Fruit fly (Drosophila melanogaster) whole organism, embryonic: Measurements from ENCODE around the gene thoc6.

ENCODE experiments used
- Ada2b ChIP-seq: fragments of 200-800 bp; sonication (Bioruptor generic); IDR thresholded peaks from 2 replicates; pipeline ENCODE4 v1.3.6; 2022; ENCODE audit warnings: missing biosample characterization, missing genetic modification characterization
- BtbVII ChIP-seq: fragments of 200-800 bp; sonication (Bioruptor generic); optimal IDR thresholded peaks from 3 replicates; lab custom pipeline; 2017; ENCODE audit warnings: missing biosample characterization, mild to moderate bottlenecking, missing genetic modification characterization
- CG10565 ChIP-seq: fragments of 200-800 bp; sonication (Bioruptor generic); optimal IDR thresholded peaks from 3 replicates; lab custom pipeline; 2016; ENCODE audit warnings: missing biosample characterization, mild to moderate bottlenecking, missing genetic modification characterization
- CG10654 ChIP-seq: fragments of 200-800 bp; sonication (Bioruptor generic); optimal IDR thresholded peaks from 2 replicates; lab custom pipeline; 2016; ENCODE audit warnings: missing biosample characterization, missing genetic modification characterization
- CG12659 ChIP-seq: fragments of 200-800 bp; sonication (Bioruptor generic); optimal IDR thresholded peaks from 3 replicates; lab custom pipeline; 2017; ENCODE audit warnings: mild to moderate bottlenecking, missing biosample characterization, missing genetic modification reagents, missing genetic modification characterization
- CG14441 ChIP-seq: fragments of 200-800 bp; sonication (Bioruptor generic); IDR thresholded peaks from 2 replicates; pipeline ENCODE4 v1.3.6; 2022; ENCODE audit warnings: missing biosample characterization, missing genetic modification characterization
- CG14860 ChIP-seq: fragments of 200-800 bp; sonication (Bioruptor generic); IDR thresholded peaks from 3 replicates; pipeline ENCODE4 v1.3.6; 2022; ENCODE audit warnings: missing biosample characterization, missing genetic modification characterization; ENCODE audit not compliant: partially characterized antibody
- CG17912 ChIP-seq: fragments of 200-800 bp; sonication (Bioruptor generic); optimal IDR thresholded peaks from 2 replicates; lab custom pipeline; 2018; ENCODE audit warnings: missing biosample characterization, mild to moderate bottlenecking, missing genetic modification characterization
- CG18599 ChIP-seq: fragments of 200-800 bp; sonication (Bioruptor generic); optimal IDR thresholded peaks from 3 replicates; lab custom pipeline; 2017; ENCODE audit warnings: missing biosample characterization, missing genetic modification characterization, mild to moderate bottlenecking, moderate library complexity, missing genetic modification reagents
- CG18619 ChIP-seq: fragments of 200-800 bp; sonication (Bioruptor generic); optimal IDR thresholded peaks from 3 replicates; lab custom pipeline; 2017; ENCODE audit warnings: missing biosample characterization, mild to moderate bottlenecking, missing genetic modification characterization
- CG3065 ChIP-seq: fragments of 200-800 bp; sonication (Bioruptor generic); optimal IDR thresholded peaks from 2 replicates; lab custom pipeline; 2016; ENCODE audit warnings: missing biosample characterization, missing genetic modification characterization
- CG33213 ChIP-seq: fragments of 200-800 bp; sonication (Bioruptor generic); optimal IDR thresholded peaks from 3 replicates; lab custom pipeline; 2016; ENCODE audit warnings: missing biosample characterization, missing genetic modification characterization
- CG6791 ChIP-seq: fragments of 200-800 bp; sonication (Bioruptor generic); IDR thresholded peaks from 3 replicates; pipeline ENCODE4 v1.3.6; 2022; ENCODE audit warnings: missing biosample characterization, missing genetic modification characterization; ENCODE audit not compliant: partially characterized antibody
- CG7745 ChIP-seq: fragments of 200-800 bp; sonication (Bioruptor generic); optimal IDR thresholded peaks from 2 replicates; lab custom pipeline; 2018; ENCODE audit warnings: missing biosample characterization, mild to moderate bottlenecking, missing genetic modification characterization, moderate library complexity
- CG7928 ChIP-seq: fragments of 200-800 bp; sonication (Bioruptor generic); optimal IDR thresholded peaks from 2 replicates; lab custom pipeline; 2017; ENCODE audit warnings: missing biosample characterization, mild to moderate bottlenecking, missing genetic modification characterization
- CG8281 ChIP-seq: fragments of 200-800 bp; sonication (Bioruptor generic); optimal IDR thresholded peaks from 2 replicates; lab custom pipeline; 2018; ENCODE audit warnings: missing biosample characterization, mild to moderate bottlenecking, missing genetic modification characterization, moderate library complexity
- CG9727 ChIP-seq: fragments of 200-800 bp; sonication (Bioruptor generic); optimal IDR thresholded peaks from 3 replicates; lab custom pipeline; 2017; ENCODE audit warnings: missing biosample characterization, mild to moderate bottlenecking, missing genetic modification characterization
- CG9876 ChIP-seq: fragments of 200-800 bp; sonication (Bioruptor generic); optimal IDR thresholded peaks from 2 replicates; lab custom pipeline; 2016; ENCODE audit warnings: missing biosample characterization, missing genetic modification characterization
- D19A ChIP-seq: fragments of 200-800 bp; optimal IDR thresholded peaks from 3 replicates; lab custom pipeline; 2019; ENCODE audit warnings: missing biosample characterization, mild to moderate bottlenecking, missing genetic modification characterization, moderate library complexity
- D19B ChIP-seq: fragments of 200-800 bp; sonication (Bioruptor generic); optimal IDR thresholded peaks from 2 replicates; lab custom pipeline; 2017; ENCODE audit warnings: missing biosample characterization, mild to moderate bottlenecking, missing genetic modification characterization
- E2f2 ChIP-seq: fragments of 200-800 bp; sonication (Bioruptor generic); IDR thresholded peaks from 2 replicates; pipeline ENCODE4 v1.3.6; 2022; ENCODE audit warnings: missing biosample characterization, missing genetic modification characterization
- Elba2 ChIP-seq: fragments of 200-800 bp; sonication (Bioruptor generic); optimal IDR thresholded peaks from 3 replicates; lab custom pipeline; 2016; ENCODE audit warnings: missing biosample characterization, missing genetic modification characterization
- HmgZ ChIP-seq: fragments of 200-800 bp; sonication (Bioruptor generic); optimal IDR thresholded peaks from 2 replicates; lab custom pipeline; 2018; ENCODE audit warnings: missing biosample characterization, mild to moderate bottlenecking, missing genetic modification characterization
- Nf-YA ChIP-seq: fragments of 200-800 bp; sonication (Bioruptor generic); IDR thresholded peaks from 2 replicates; pipeline ENCODE4 v1.3.6; 2022; ENCODE audit warnings: missing biosample characterization, missing genetic modification characterization
- Nf-YB ChIP-seq: fragments of 200-800 bp; sonication (Bioruptor generic); optimal IDR thresholded peaks from 3 replicates; lab custom pipeline; 2019; ENCODE audit warnings: missing biosample characterization, mild to moderate bottlenecking, missing genetic modification characterization, moderate library complexity
- Oli ChIP-seq: fragments of 200-800 bp; sonication (Bioruptor generic); optimal IDR thresholded peaks from 2 replicates; lab custom pipeline; 2018; ENCODE audit warnings: missing biosample characterization, mild to moderate bottlenecking, missing genetic modification characterization, moderate library complexity
- ac ChIP-seq: fragments of 200-800 bp; sonication (Bioruptor generic); optimal IDR thresholded peaks from 3 replicates; lab custom pipeline; 2017; ENCODE audit warnings: missing biosample characterization, mild to moderate bottlenecking, missing genetic modification characterization
- bowl ChIP-seq: fragments of 200-800 bp; sonication (Bioruptor generic); IDR thresholded peaks from 2 replicates; pipeline ENCODE4 v1.3.6; 2022; ENCODE audit warnings: missing biosample characterization, missing genetic modification characterization
- cad ChIP-seq: fragments of >200 bp; optimal IDR thresholded peaks from 2 replicates; lab custom pipeline; 2017; ENCODE audit warnings: missing biosample characterization, missing genetic modification characterization
- cato ChIP-seq: fragments of 200-800 bp; sonication (Bioruptor generic); optimal IDR thresholded peaks from 2 replicates; lab custom pipeline; 2016; ENCODE audit warnings: missing biosample characterization, missing genetic modification characterization, borderline replicate concordance
- crol ChIP-seq: fragments of 200-800 bp; sonication (Bioruptor generic); IDR thresholded peaks from 2 replicates; pipeline ENCODE4 v1.3.6; 2022; ENCODE audit warnings: missing biosample characterization, missing genetic modification characterization
- crp ChIP-seq, 2 experiments: fragments of 200-800 bp; sonication (Bioruptor generic); optimal IDR thresholded peaks; 2 replicates in 1 of 2; 3 replicates in 1 of 2; lab custom pipeline; 2017; ENCODE audit warnings: missing biosample characterization in 2 of 2, missing genetic modification characterization in 2 of 2, mild to moderate bottlenecking in 1 of 2, moderate library complexity in 1 of 2
- cwo ChIP-seq: fragments of 200-800 bp; sonication (Bioruptor generic); optimal IDR thresholded peaks from 3 replicates; lab custom pipeline; 2017; ENCODE audit warnings: missing biosample characterization, missing genetic modification characterization, mild to moderate bottlenecking, moderate library complexity, missing genetic modification reagents
- dan ChIP-seq: fragments of 200-800 bp; sonication (Bioruptor generic); IDR thresholded peaks from 2 replicates; pipeline ENCODE4 v1.3.6; 2022; ENCODE audit warnings: missing biosample characterization, missing genetic modification characterization
- dmrt11E ChIP-seq: fragments of 200-800 bp; sonication (Bioruptor generic); optimal IDR thresholded peaks from 3 replicates; lab custom pipeline; 2018; ENCODE audit warnings: missing biosample characterization, mild to moderate bottlenecking, missing genetic modification characterization, moderate library complexity
- gsb-n ChIP-seq: fragments of 200-800 bp; sonication (Bioruptor generic); optimal IDR thresholded peaks from 3 replicates; lab custom pipeline; 2018; ENCODE audit warnings: missing biosample characterization, mild to moderate bottlenecking, missing genetic modification characterization
- h ChIP-seq: fragments of >200 bp; optimal IDR thresholded peaks from 2 replicates; lab custom pipeline; 2017
- hth ChIP-seq: fragments of >200 bp; optimal IDR thresholded peaks from 2 replicates; lab custom pipeline; 2017; ENCODE audit warnings: inconsistent platforms
- ind ChIP-seq: fragments of 200-800 bp; sonication (Bioruptor generic); optimal IDR thresholded peaks from 3 replicates; lab custom pipeline; 2016; ENCODE audit warnings: missing biosample characterization, missing genetic modification characterization
- jumu ChIP-seq: fragments of 200-800 bp; sonication (Bioruptor generic); optimal IDR thresholded peaks from 3 replicates; lab custom pipeline; 2016; ENCODE audit warnings: missing biosample characterization, missing genetic modification characterization
- nerfin-2 ChIP-seq: fragments of 200-800 bp; sonication (Bioruptor generic); IDR thresholded peaks from 2 replicates; pipeline ENCODE4 v1.3.6; 2022; ENCODE audit warnings: missing biosample characterization, missing genetic modification characterization; ENCODE audit not compliant: partially characterized antibody
- p53 ChIP-seq: fragments of 200-800 bp; sonication (Bioruptor generic); optimal IDR thresholded peaks from 2 replicates; lab custom pipeline; 2016; ENCODE audit warnings: missing biosample characterization, missing genetic modification characterization
- pb ChIP-seq: fragments of 200-800 bp; sonication (Bioruptor generic); optimal IDR thresholded peaks from 3 replicates; lab custom pipeline; 2016; ENCODE audit warnings: missing biosample characterization, missing genetic modification characterization
- repo ChIP-seq: fragments of 200-800 bp; sonication (Bioruptor generic); optimal IDR thresholded peaks from 2 replicates; lab custom pipeline; 2016; ENCODE audit warnings: missing biosample characterization, missing genetic modification characterization
- sc ChIP-seq, 3 experiments: fragments of >200 bp in 2 of 3; fragments of 200-800 bp in 1 of 3; sonication (Bioruptor generic) in 1 of 3; optimal IDR thresholded peaks; 2 replicates in 2 of 3; 3 replicates in 1 of 3; lab custom pipeline; 2017; ENCODE audit warnings: mild to moderate bottlenecking in 1 of 3, missing biosample characterization in 1 of 3, missing genetic modification characterization in 1 of 3, missing genetic modification reagents in 1 of 3
- ssp ChIP-seq: fragments of 200-800 bp; sonication (Bioruptor generic); IDR thresholded peaks from 2 replicates; pipeline ENCODE4 v1.3.6; 2022; ENCODE audit warnings: missing biosample characterization, missing genetic modification characterization
- tup ChIP-seq: fragments of 200-800 bp; sonication (Bioruptor generic); optimal IDR thresholded peaks from 2 replicates; lab custom pipeline; 2016; ENCODE audit warnings: missing biosample characterization, mild to moderate bottlenecking, missing genetic modification characterization, moderate library complexity
- zf30C ChIP-seq: fragments of 200-800 bp; sonication (Bioruptor generic); optimal IDR thresholded peaks from 3 replicates; lab custom pipeline; 2018; ENCODE audit warnings: missing biosample characterization, mild to moderate bottlenecking, missing genetic modification characterization
- zfh1 ChIP-seq: fragments of 200-800 bp; sonication (Bioruptor generic); IDR thresholded peaks from 3 replicates; pipeline ENCODE4 v1.3.6; 2022; ENCODE audit warnings: missing biosample characterization, missing genetic modification characterization
- zfh2 ChIP-seq: fragments of 200-800 bp; sonication (Bioruptor generic); optimal IDR thresholded peaks from 2 replicates; lab custom pipeline; 2016; ENCODE audit warnings: missing biosample characterization, missing genetic modification characterization

thoc6 gene

DNA sequence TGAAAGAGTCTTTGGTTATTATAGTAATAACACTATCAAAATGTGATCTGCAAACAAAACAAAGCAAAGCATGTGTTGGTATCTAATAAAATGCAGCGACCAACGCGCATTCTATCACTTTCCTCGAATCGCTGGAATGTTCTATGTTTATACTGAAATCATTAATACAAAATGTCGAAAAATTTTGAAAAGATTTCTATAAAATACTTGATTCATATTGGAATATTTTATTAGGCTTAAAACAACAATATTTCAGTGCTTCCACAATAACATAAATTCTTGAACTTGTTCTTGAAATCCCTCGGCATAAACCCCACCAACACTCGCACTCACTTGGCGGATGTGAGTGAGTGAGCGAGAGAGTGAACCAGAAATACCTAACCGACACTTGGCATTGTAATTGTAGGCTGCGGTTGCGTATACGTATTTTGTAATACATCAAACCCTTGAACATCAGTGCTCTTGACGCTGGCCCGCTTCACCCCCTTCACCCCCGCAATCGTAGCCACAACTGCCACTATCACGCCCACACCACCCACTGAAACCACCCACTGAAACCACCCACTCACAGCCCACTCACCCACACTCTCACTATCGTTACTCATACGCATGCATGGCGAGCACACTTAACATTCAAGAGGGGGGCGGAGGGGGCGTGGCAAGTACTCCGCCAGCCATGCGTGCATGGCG is 29.6 kb upstream of the thoc6 start (continued):
- TF ChIP-seq CG6791 (GFP tag; lab: Robert Waterston, UW) (no peak), CG18619 (GFP tag; lab: Kevin White, UChicago) (no peak), D19A (peak; percentile 56), CG7928 (GFP tag; lab: Kevin White, UChicago) (no peak), CG10565 (no peak), repo (GFP tag; lab: Kevin White, UChicago) (no peak), E2f2 (GFP tag; lab: Robert Waterston, UW) (peak; percentile 31; the same call in 1 of the 2 replicates), Oli (tag; lab: Kevin White, UChicago) (no peak), CG33213 (GFP tag; lab: Kevin White, UChicago) (no peak), crol (GFP tag; lab: Robert Waterston, UW) (peak; percentile 89), CG3065 (GFP tag; lab: Kevin White, UChicago) (no peak), jumu (GFP tag; lab: Kevin White, UChicago) (no peak), dmrt11E (tag; lab: Kevin White, UChicago) (no peak), sc (optimal IDR thresholded peaks at IDR 0.05; lab: Kevin White, UChicago) (no peak), sc (GFP tag; optimal IDR thresholded peaks at IDR 0.05; lab: Kevin White, UChicago) (no peak), zf30C (GFP tag; lab: Kevin White, UChicago) (no peak), CG12659 (GFP tag; lab: Kevin White, UChicago) (peak; percentile 7), h (lab: Kevin White, UChicago) (no peak), Elba2 (GFP tag; lab: Kevin White, UChicago) (no peak), tup (GFP tag; lab: Kevin White, UChicago) (no peak), BtbVII (peak; percentile 7), CG14441 (GFP tag; lab: Robert Waterston, UW) (peak; percentile 50; the same call in 1 of the 2 replicates), cwo (GFP tag; lab: Kevin White, UChicago) (no peak), zfh1 (GFP tag; lab: Robert Waterston, UW) (peak; percentile 64), CG8281 (tag; lab: Kevin White, UChicago) (no peak), CG14860 (GFP tag; lab: Robert Waterston, UW) (no peak), HmgZ (no peak), p53 (GFP tag; lab: Kevin White, UChicago) (no peak), Ada2b (GFP tag; lab: Robert Waterston, UW) (peak; percentile 42; the same call in 1 of the 2 replicates), dan (no peak), bowl (no peak), hth (lab: Kevin White, UChicago) (no peak), D19B (GFP tag; lab: Kevin White, UChicago) (no peak), ac (GFP tag; lab: Kevin White, UChicago) (no peak), CG10654 (GFP tag; lab: Kevin White, UChicago) (no peak), CG17912 (GFP tag; lab: Kevin White, UChicago) (no peak), cad (no peak), ind (no peak), Nf-YA (GFP tag; lab: Robert Waterston, UW) (no peak), nerfin-2 (GFP tag; lab: Robert Waterston, UW) (no peak), zfh2 (GFP tag; lab: Kevin White, UChicago) (no peak), Nf-YB (GFP tag; lab: Kevin White, UChicago) (no peak), CG9727 (GFP tag; lab: Kevin White, UChicago) (no peak), CG9876 (no peak), CG7745 (tag; lab: Kevin White, UChicago) (no peak), CG18599 (GFP tag; lab: Kevin White, UChicago) (peak; percentile 4), ssp (GFP tag; lab: Robert Waterston, UW) (no peak), cato (GFP tag; lab: Kevin White, UChicago) (no peak), pb (GFP tag; lab: Kevin White, UChicago) (no peak), crp (GFP tag; optimal IDR thresholded peaks at IDR 0.05; lab: Kevin White, UChicago) (no peak), gsb-n (tag; lab: Kevin White, UChicago) (no peak)
